Fruit fly (Drosophila melanogaster) whole organism, embryonic: Measurements from ENCODE around the gene CtsF.
A peak's percentile ranks its signal among the peaks of the same experiment; 100 is the strongest.

Source experiments
- ATbp ChIP-seq: fragments of 200-800 bp; sonication (Bioruptor generic); optimal IDR thresholded peaks from 2 replicates; lab custom pipeline; 2017; ENCODE audit warnings: missing biosample characterization, mild to moderate bottlenecking, missing genetic modification characterization, missing genetic modification reagents
- Antp ChIP-seq: fragments of 200-800 bp; sonication (Bioruptor generic); optimal IDR thresholded peaks from 3 replicates; lab custom pipeline; 2016; ENCODE audit warnings: missing biosample characterization, missing genetic modification characterization
- CG10209 ChIP-seq: fragments of 200-800 bp; sonication (Bioruptor generic); optimal IDR thresholded peaks from 3 replicates; lab custom pipeline; 2017; ENCODE audit warnings: missing biosample characterization, mild to moderate bottlenecking, missing genetic modification characterization, missing genetic modification reagents
- CG10959 ChIP-seq: fragments of 200-800 bp; sonication (Bioruptor generic); IDR thresholded peaks from 2 replicates; pipeline ENCODE4 v1.3.6; 2022; ENCODE audit warnings: missing biosample characterization, missing genetic modification characterization
- CG11504 ChIP-seq: fragments of 200-800 bp; sonication (Bioruptor generic); optimal IDR thresholded peaks from 3 replicates; lab custom pipeline; 2019; ENCODE audit warnings: missing biosample characterization, mild to moderate bottlenecking, missing genetic modification characterization, moderate library complexity
- CG11560 ChIP-seq: fragments of 200-800 bp; sonication (Bioruptor generic); IDR thresholded peaks from 3 replicates; pipeline ENCODE4 v1.3.6; 2022; ENCODE audit warnings: missing biosample characterization, missing genetic modification characterization
- CG1233 ChIP-seq: fragments of 200-800 bp; sonication (Bioruptor generic); optimal IDR thresholded peaks from 4 replicates; lab custom pipeline; 2018; ENCODE audit warnings: missing biosample characterization, mild to moderate bottlenecking, missing genetic modification characterization
- CG13296 ChIP-seq: fragments of 200-800 bp; sonication (Bioruptor generic); optimal IDR thresholded peaks from 3 replicates; lab custom pipeline; 2018; ENCODE audit warnings: missing biosample characterization, mild to moderate bottlenecking, missing genetic modification characterization
- CG14667 ChIP-seq: fragments of 200-800 bp; sonication (Bioruptor generic); IDR thresholded peaks from 2 replicates; pipeline ENCODE4 v1.3.6; 2022; ENCODE audit warnings: missing biosample characterization, missing genetic modification characterization
- CG14965 ChIP-seq: fragments of 200-800 bp; sonication (Bioruptor generic); optimal IDR thresholded peaks from 2 replicates; lab custom pipeline; 2016; ENCODE audit warnings: missing biosample characterization, missing genetic modification characterization, borderline replicate concordance
- CG1529 ChIP-seq: fragments of 200-800 bp; sonication (Bioruptor generic); optimal IDR thresholded peaks from 3 replicates; lab custom pipeline; 2018; ENCODE audit warnings: missing biosample characterization, missing genetic modification characterization
- CG15601 ChIP-seq: fragments of 200-800 bp; sonication (Bioruptor generic); optimal IDR thresholded peaks from 3 replicates; lab custom pipeline; 2019; ENCODE audit warnings: missing biosample characterization, mild to moderate bottlenecking, missing genetic modification characterization, moderate library complexity
- CG1602 ChIP-seq: fragments of 200-800 bp; sonication (Bioruptor generic); optimal IDR thresholded peaks from 3 replicates; lab custom pipeline; 2016; ENCODE audit warnings: missing biosample characterization, missing genetic modification characterization
- CG2202 ChIP-seq: fragments of 200-800 bp; sonication (Bioruptor generic); optimal IDR thresholded peaks from 2 replicates; lab custom pipeline; 2018; ENCODE audit warnings: missing biosample characterization, mild to moderate bottlenecking, missing genetic modification characterization
- CG31365 ChIP-seq: fragments of 200-800 bp; sonication (Bioruptor generic); optimal IDR thresholded peaks from 2 replicates; lab custom pipeline; 2018; ENCODE audit warnings: missing biosample characterization, mild to moderate bottlenecking, missing genetic modification characterization
- CG32767 ChIP-seq: fragments of 200-800 bp; sonication (Bioruptor generic); IDR thresholded peaks from 2 replicates; pipeline ENCODE4 v1.3.6; 2022; ENCODE audit warnings: missing biosample characterization, missing genetic modification characterization
- CG4328 ChIP-seq: fragments of 200-800 bp; sonication (Bioruptor generic); optimal IDR thresholded peaks from 3 replicates; lab custom pipeline; 2017; ENCODE audit warnings: missing biosample characterization, missing genetic modification reagents, missing genetic modification characterization
- CG4854 ChIP-seq: fragments of 200-800 bp; sonication (Bioruptor generic); optimal IDR thresholded peaks from 2 replicates; lab custom pipeline; 2016; ENCODE audit warnings: missing biosample characterization, missing genetic modification characterization, inconsistent platforms
- CG7271 ChIP-seq: fragments of 200-800 bp; sonication (Bioruptor generic); optimal IDR thresholded peaks from 2 replicates; lab custom pipeline; 2018; ENCODE audit warnings: missing biosample characterization, mild to moderate bottlenecking, missing genetic modification characterization, moderate library complexity
- CG8290 ChIP-seq, 3 experiments: fragments of 200-800 bp; sonication (Bioruptor generic); optimal IDR thresholded peaks; 2 replicates each; lab custom pipeline; 2016 to 2019; ENCODE audit warnings: missing biosample characterization in 3 of 3, missing genetic modification characterization in 3 of 3, mild to moderate bottlenecking in 2 of 3, moderate library complexity in 1 of 3
- CG8944 ChIP-seq: fragments of 200-800 bp; sonication (Bioruptor generic); optimal IDR thresholded peaks from 3 replicates; lab custom pipeline; 2016; ENCODE audit warnings: missing biosample characterization, missing genetic modification characterization
- D19A ChIP-seq: fragments of 200-800 bp; optimal IDR thresholded peaks from 3 replicates; lab custom pipeline; 2019; ENCODE audit warnings: missing biosample characterization, mild to moderate bottlenecking, missing genetic modification characterization, moderate library complexity
- Deaf1 ChIP-seq: fragments of 200-800 bp; optimal IDR thresholded peaks from 3 replicates; lab custom pipeline; 2019; ENCODE audit warnings: missing biosample characterization, mild to moderate bottlenecking, missing genetic modification characterization, moderate library complexity
- Ets65A ChIP-seq: fragments of 200-800 bp; sonication (Bioruptor generic); peaks from one replicate; lab custom pipeline; 2016; ENCODE audit warnings: missing biosample characterization, missing genetic modification characterization
- Ets97D ChIP-seq: fragments of 200-800 bp; sonication (Bioruptor generic); optimal IDR thresholded peaks from 3 replicates; lab custom pipeline; 2016; ENCODE audit warnings: missing biosample characterization, missing genetic modification characterization
- Fer2 ChIP-seq: fragments of 200-800 bp; sonication (Bioruptor generic); optimal IDR thresholded peaks from 2 replicates; lab custom pipeline; 2018; ENCODE audit warnings: missing biosample characterization, mild to moderate bottlenecking, missing genetic modification characterization, moderate library complexity
- Hey ChIP-seq: fragments of 200-800 bp; sonication (Bioruptor generic); optimal IDR thresholded peaks from 3 replicates; lab custom pipeline; 2018; ENCODE audit warnings: missing biosample characterization, mild to moderate bottlenecking, missing genetic modification characterization
- Lhr ChIP-seq: fragments of 200-800 bp; sonication (Bioruptor generic); optimal IDR thresholded peaks from 3 replicates; lab custom pipeline; 2017; ENCODE audit warnings: mild to moderate bottlenecking, missing biosample characterization, missing genetic modification reagents, missing genetic modification characterization
- Lpt ChIP-seq: fragments of >200 bp; optimal IDR thresholded peaks from 2 replicates; lab custom pipeline; 2018; ENCODE audit warnings: missing biosample characterization, missing genetic modification characterization
- MBD-R2 ChIP-seq: fragments of 200-800 bp; sonication (Bioruptor generic); IDR thresholded peaks from 2 replicates; pipeline ENCODE4 v1.3.6; 2022; ENCODE audit warnings: missing biosample characterization, missing genetic modification characterization
- Mad ChIP-seq: fragments of 200-800 bp; sonication (Bioruptor generic); optimal IDR thresholded peaks from 2 replicates; lab custom pipeline; 2016; ENCODE audit warnings: missing biosample characterization, missing genetic modification characterization
- NFAT ChIP-seq: fragments of 200-800 bp; sonication (Bioruptor generic); IDR thresholded peaks from 2 replicates; pipeline ENCODE4 v1.3.6; 2022; ENCODE audit warnings: missing biosample characterization, missing genetic modification characterization
- Rx ChIP-seq: fragments of 200-800 bp; sonication (Bioruptor generic); IDR thresholded peaks from 2 replicates; pipeline ENCODE4 v1.3.6; 2022; ENCODE audit warnings: missing biosample characterization, missing genetic modification characterization
- abd-A ChIP-seq: fragments of 200-800 bp; sonication (Bioruptor generic); optimal IDR thresholded peaks from 3 replicates; lab custom pipeline; 2019; ENCODE audit warnings: missing biosample characterization, mild to moderate bottlenecking, missing genetic modification characterization, moderate library complexity
- br ChIP-seq: fragments of >200 bp; optimal IDR thresholded peaks from 2 replicates; lab custom pipeline; 2017
- dysf ChIP-seq: fragments of 200-800 bp; sonication (Bioruptor generic); IDR thresholded peaks from 3 replicates; pipeline ENCODE4 v1.3.6; 2022; ENCODE audit warnings: missing biosample characterization, missing genetic modification characterization
- emc ChIP-seq: fragments of 200-800 bp; sonication (Bioruptor generic); optimal IDR thresholded peaks from 2 replicates; lab custom pipeline; 2016; ENCODE audit warnings: missing biosample characterization, missing genetic modification characterization
- exex ChIP-seq: fragments of 200-800 bp; sonication (Bioruptor generic); optimal IDR thresholded peaks from 4 replicates; lab custom pipeline; 2018; ENCODE audit warnings: missing biosample characterization, mild to moderate bottlenecking, missing genetic modification characterization, moderate library complexity
- fd102C ChIP-seq: fragments of 200-800 bp; sonication (Bioruptor generic); optimal IDR thresholded peaks from 2 replicates; lab custom pipeline; 2018; ENCODE audit warnings: missing biosample characterization, mild to moderate bottlenecking, missing genetic modification characterization, moderate library complexity
- fru ChIP-seq: fragments of >200 bp; optimal IDR thresholded peaks from 2 replicates; lab custom pipeline; 2017
- gsb-n ChIP-seq: fragments of 200-800 bp; sonication (Bioruptor generic); optimal IDR thresholded peaks from 3 replicates; lab custom pipeline; 2018; ENCODE audit warnings: missing biosample characterization, mild to moderate bottlenecking, missing genetic modification characterization
- ham ChIP-seq: fragments of 200-800 bp; sonication (Bioruptor generic); IDR thresholded peaks from 2 replicates; pipeline ENCODE4 v1.3.6; 2022; ENCODE audit warnings: missing biosample characterization, missing genetic modification characterization
- kay ChIP-seq: fragments of 200-800 bp; sonication (Bioruptor generic); optimal IDR thresholded peaks from 2 replicates; lab custom pipeline; 2016; ENCODE audit warnings: missing biosample characterization, missing genetic modification characterization
- nom ChIP-seq: fragments of 200-800 bp; sonication (Bioruptor generic); optimal IDR thresholded peaks from 2 replicates; lab custom pipeline; 2017; ENCODE audit warnings: missing biosample characterization, missing genetic modification characterization, mild to moderate bottlenecking, moderate library complexity, missing genetic modification reagents
- pzg ChIP-seq: fragments of 200-800 bp; sonication (Bioruptor generic); optimal IDR thresholded peaks from 3 replicates; lab custom pipeline; 2018; ENCODE audit warnings: missing biosample characterization, mild to moderate bottlenecking, missing genetic modification characterization, moderate library complexity
- sens-2 ChIP-seq: fragments of 200-800 bp; sonication (Bioruptor generic); IDR thresholded peaks from 2 replicates; pipeline ENCODE4 v1.3.6; 2022; ENCODE audit warnings: missing biosample characterization, missing genetic modification characterization
- tgo ChIP-seq: fragments of 200-800 bp; sonication (Bioruptor generic); IDR thresholded peaks from 3 replicates; pipeline ENCODE4 v1.3.6; 2022; ENCODE audit warnings: missing biosample characterization, missing genetic modification characterization
- tin ChIP-seq: fragments of 200-800 bp; sonication (Bioruptor generic); optimal IDR thresholded peaks from 3 replicates; lab custom pipeline; 2016; ENCODE audit warnings: missing biosample characterization, missing genetic modification characterization
- zen2 ChIP-seq: fragments of 200-800 bp; sonication (Bioruptor generic); IDR thresholded peaks from 3 replicates; pipeline ENCODE4 v1.3.6; 2022; ENCODE audit warnings: missing biosample characterization, missing genetic modification characterization; ENCODE audit not compliant: partially characterized antibody
- zfh2 ChIP-seq: fragments of 200-800 bp; sonication (Bioruptor generic); optimal IDR thresholded peaks from 2 replicates; lab custom pipeline; 2016; ENCODE audit warnings: missing biosample characterization, missing genetic modification characterization

CtsF gene

dm6 chr3R:5283360-5283963, 31.9 kb upstream of the CtsF start (continued):
- peak; percentile 73 for TF ChIP-seq sens-2 (GFP tag; lab: Robert Waterston, UW)
- peak; percentile 81 for TF ChIP-seq tin
- TF ChIP-seq CG32767 (GFP tag; lab: Robert Waterston, UW): peak; percentile 72; the same call in 1 of the 2 replicates
- TF ChIP-seq ham: peak; percentile 62; the same call in 1 of the 2 replicates
- peak; percentile 99 for TF ChIP-seq CG11504 (tag; lab: Kevin White, UChicago)
- peak; percentile 69 for TF ChIP-seq Rx (GFP tag; lab: Robert Waterston, UW)
- peak; percentile 94 for TF ChIP-seq Ets65A (GFP tag; lab: Kevin White, UChicago)
- TF ChIP-seq CG14667 (GFP tag; lab: Robert Waterston, UW): peak; percentile 66; the same call in 1 of the 2 replicates
- TF ChIP-seq CG15601: peak; percentile 87
- peak; percentile 9 for TF ChIP-seq pzg (GFP tag; lab: Kevin White, UChicago)
- TF ChIP-seq zfh2 (GFP tag; lab: Kevin White, UChicago): peak; percentile 94
- TF ChIP-seq Antp (GFP tag; lab: Kevin White, UChicago): peak; percentile 94
- TF ChIP-seq CG14965 (GFP tag; lab: Kevin White, UChicago): peak; percentile 69
- peak; percentile 91 for TF ChIP-seq CG10209
- peak; percentile 92 for TF ChIP-seq kay (GFP tag; lab: Kevin White, UChicago)
- TF ChIP-seq Hey: peak; percentile 65
- no peak for TF ChIP-seq fru (lab: Kevin White, UChicago)
- TF ChIP-seq CG8290 (GFP tag; optimal IDR thresholded peaks at IDR 0.05; lab: Kevin White, UChicago): peak; percentile 61
- TF ChIP-seq CG8290 (tag; optimal IDR thresholded peaks at IDR 0.05; lab: Kevin White, UChicago): peak; percentile 35 to 88
- no peak for TF ChIP-seq CG7271 (tag; lab: Kevin White, UChicago)
- TF ChIP-seq gsb-n: peak; percentile 76
- peak; percentile 87 for TF ChIP-seq CG8944 (GFP tag; lab: Kevin White, UChicago)
- TF ChIP-seq CG2202 (tag; lab: Kevin White, UChicago): peak; percentile 73
- TF ChIP-seq Ets97D (GFP tag; lab: Kevin White, UChicago): peak; percentile 41
- TF ChIP-seq zen2: no peak
- peak; percentile 84 for TF ChIP-seq tgo
- peak; percentile 77 for TF ChIP-seq Fer2
- TF ChIP-seq dysf (GFP tag; lab: Robert Waterston, UW): peak; percentile 92
- peak; percentile 68 for TF ChIP-seq Mad (GFP tag; lab: Kevin White, UChicago)
- peak; percentile 88 for TF ChIP-seq emc (GFP tag; lab: Kevin White, UChicago)
- TF ChIP-seq CG1233: peak; percentile 93
- TF ChIP-seq fd102C (GFP tag; lab: Kevin White, UChicago): no peak
- peak; percentile 80 for TF ChIP-seq CG1602 (GFP tag; lab: Kevin White, UChicago)
- TF ChIP-seq NFAT (GFP tag; lab: Robert Waterston, UW): peak; percentile 63
- TF ChIP-seq CG13296: peak; percentile 92
- TF ChIP-seq CG4328: peak; percentile 91
- TF ChIP-seq br: no peak
- TF ChIP-seq CG1529 (GFP tag; lab: Kevin White, UChicago): peak; percentile 80
- 0 out of 2 replicates have a peak, but pooled peaks have one; percentile 51 for TF ChIP-seq CG10959 (GFP tag; lab: Robert Waterston, UW)
- TF ChIP-seq Deaf1 (tag; lab: Kevin White, UChicago): peak; percentile 78
- peak; percentile 73 for TF ChIP-seq CG31365 (tag; lab: Kevin White, UChicago)
- peak; percentile 48; the same call in 1 of the 2 replicates for TF ChIP-seq MBD-R2 (GFP tag; lab: Robert Waterston, UW)
- TF ChIP-seq ATbp (GFP tag; lab: Kevin White, UChicago): peak; percentile 89
- peak; percentile 100 for TF ChIP-seq abd-A (tag; lab: Kevin White, UChicago)
- peak; percentile 86 for TF ChIP-seq D19A (tag; lab: Kevin White, UChicago)
- TF ChIP-seq CG11560 (tag; lab: Robert Waterston, UW): peak; percentile 70
- TF ChIP-seq exex (tag; lab: Kevin White, UChicago): peak; percentile 73
- TF ChIP-seq nom: peak; percentile 63
- peak; percentile 91 for TF ChIP-seq CG4854
- no peak for TF ChIP-seq Lpt (GFP tag; lab: Kevin White, UChicago)
- TF ChIP-seq Lhr (GFP tag; lab: Kevin White, UChicago): peak; percentile 52
